Worm (Caenorhabditis elegans): ENCODE data around the gene F17C11.2.

DNA sequence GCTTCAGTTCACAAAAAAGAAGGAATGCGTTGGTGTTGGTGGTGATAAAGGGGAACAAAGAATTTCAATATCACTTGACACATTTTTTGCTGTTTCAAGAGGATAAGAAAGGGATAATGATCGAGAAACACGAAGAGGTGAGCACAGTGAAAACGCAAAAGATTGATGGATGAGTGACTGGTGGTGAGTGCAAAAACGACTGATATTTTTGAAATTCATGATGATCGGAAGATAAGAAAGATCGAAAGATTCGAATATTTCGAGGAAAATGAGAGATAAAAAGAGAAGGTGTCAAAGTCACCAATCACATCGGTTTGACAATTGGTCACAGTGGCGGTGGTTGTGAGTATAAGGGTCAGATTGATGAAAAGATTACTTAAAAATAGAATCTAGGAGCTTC is 32.1 kb upstream of the F17C11.2 start:
- no peak for TF ChIP-seq blmp-1 (tag; optimal IDR thresholded peaks at IDR 0.05)
- TF ChIP-seq ztf-11 (tag; optimal IDR thresholded peaks at IDR 0.05), result no peak
- no peak for TF ChIP-seq lin-13 (tag; optimal IDR thresholded peaks at IDR 0.05)
- no peak for TF ChIP-seq sptf-1 (tag; optimal IDR thresholded peaks at IDR 0.05)
- TF ChIP-seq unc-39 (tag; optimal IDR thresholded peaks at IDR 0.05), result no peak
- TF ChIP-seq elt-3 (tag; optimal IDR thresholded peaks at IDR 0.05), result no peak
- TF ChIP-seq ces-1 (GFP tag; optimal IDR thresholded peaks at IDR 0.05), result no peak
- TF ChIP-seq mep-1 (tag; optimal IDR thresholded peaks at IDR 0.05), result no peak
- TF ChIP-seq ceh-43 (GFP tag; optimal IDR thresholded peaks at IDR 0.05), result no peak
- no peak for TF ChIP-seq snpc-4 (tag; optimal IDR thresholded peaks at IDR 0.05)
- no peak for TF ChIP-seq drap-1 (GFP tag; optimal IDR thresholded peaks at IDR 0.05)
- peak; percentile 81 for TF ChIP-seq unc-62 (GFP tag; optimal IDR thresholded peaks at IDR 0.05)
- no peak for TF ChIP-seq pha-4 (tag; optimal IDR thresholded peaks at IDR 0.05)
- TF ChIP-seq nhr-237 (tag; optimal IDR thresholded peaks at IDR 0.05), result no peak

All from whole organism, mixed stage, embryonic.